Fruit fly (Drosophila melanogaster): ENCODE data around the gene CG17646.

- TF ChIP-seq h (GFP tag; optimal IDR thresholded peaks at IDR 0.05) (no peak), Dif (GFP tag; optimal IDR thresholded peaks at IDR 0.05; ENCODE audit: partially characterized antibody) (no peak), psq (GFP tag; optimal IDR thresholded peaks at IDR 0.05) (no peak), fru (GFP tag; optimal IDR thresholded peaks at IDR 0.05) (no peak), GATAd (GFP tag; optimal IDR thresholded peaks at IDR 0.05) (no peak), Abd-B (GFP tag; optimal IDR thresholded peaks at IDR 0.05) (no peak), woc (GFP tag; optimal IDR thresholded peaks at IDR 0.05) (no peak), lola (GFP tag; optimal IDR thresholded peaks at IDR 0.05) (no peak), rgr (GFP tag; optimal IDR thresholded peaks at IDR 0.05) (no peak), usp (GFP tag; optimal IDR thresholded peaks at IDR 0.05) (no peak), Hr78 (GFP tag; optimal IDR thresholded peaks at IDR 0.05) (no peak), brk (GFP tag; optimal IDR thresholded peaks at IDR 0.05) (no peak), Hnf4 (GFP tag; optimal IDR thresholded peaks at IDR 0.05) (no peak), CG9705 (GFP tag; optimal IDR thresholded peaks at IDR 0.05) (no peak)
Measured at dm6 chr2L:1758853-1759252, 26.5 kb downstream of the CG17646 start, which contains the start of gene CG17650.
